Fruit fly (Drosophila melanogaster) whole organism, prepupa: ENCODE data around the gene CG43064.

ENCODE experiments used
- Blimp-1 ChIP-seq: fragments of 200-800 bp; sonication (Bioruptor generic); optimal IDR thresholded peaks from 3 replicates; lab custom pipeline; 2017; ENCODE audit warnings: missing biosample characterization, missing genetic modification characterization, mild to moderate bottlenecking, moderate library complexity, missing genetic modification reagents
- CG10631 ChIP-seq: fragments of 200-800 bp; sonication (Bioruptor generic); optimal IDR thresholded peaks from 2 replicates; lab custom pipeline; 2016; ENCODE audit warnings: missing biosample characterization, missing genetic modification characterization
- CG11294 ChIP-seq: fragments of 200-800 bp; sonication (Bioruptor generic); IDR thresholded peaks from 2 replicates; pipeline ENCODE4 v1.3.6; 2022; ENCODE audit warnings: missing biosample characterization, missing genetic modification characterization
- CG1621 ChIP-seq: fragments of 200-800 bp; sonication (Bioruptor generic); optimal IDR thresholded peaks from 3 replicates; lab custom pipeline; 2018; ENCODE audit warnings: missing biosample characterization, mild to moderate bottlenecking, missing genetic modification characterization
- CG16779 ChIP-seq: fragments of 200-800 bp; sonication (Bioruptor generic); optimal IDR thresholded peaks from 3 replicates; lab custom pipeline; 2017; ENCODE audit warnings: missing biosample characterization, mild to moderate bottlenecking, missing genetic modification characterization
- CG3032 ChIP-seq: fragments of 200-800 bp; optimal IDR thresholded peaks from 2 replicates; lab custom pipeline; 2019; ENCODE audit warnings: missing biosample characterization, mild to moderate bottlenecking, missing genetic modification characterization, moderate library complexity
- CG31627 ChIP-seq: fragments of 200-800 bp; sonication (Bioruptor generic); optimal IDR thresholded peaks from 3 replicates; lab custom pipeline; 2016; ENCODE audit warnings: missing biosample characterization, missing genetic modification characterization
- CG32006 ChIP-seq: fragments of 200-800 bp; sonication (Bioruptor generic); optimal IDR thresholded peaks from 3 replicates; lab custom pipeline; 2017; ENCODE audit warnings: missing biosample characterization, mild to moderate bottlenecking, missing genetic modification characterization
- CG4318 ChIP-seq: fragments of 200-800 bp; sonication (Bioruptor generic); optimal IDR thresholded peaks from 3 replicates; lab custom pipeline; 2017; ENCODE audit warnings: missing biosample characterization, mild to moderate bottlenecking, missing genetic modification characterization
- CG6163 ChIP-seq: fragments of 200-800 bp; sonication (Bioruptor generic); IDR thresholded peaks from 3 replicates; pipeline ENCODE4 v1.3.6; 2022; ENCODE audit warnings: missing biosample characterization, missing genetic modification characterization
- CG6276 ChIP-seq: fragments of 200-800 bp; sonication (Bioruptor generic); optimal IDR thresholded peaks from 2 replicates; lab custom pipeline; 2017; ENCODE audit warnings: missing biosample characterization, mild to moderate bottlenecking, missing genetic modification characterization
- CG6792 ChIP-seq: fragments of 200-800 bp; sonication (Bioruptor generic); optimal IDR thresholded peaks from 3 replicates; lab custom pipeline; 2016; ENCODE audit warnings: missing biosample characterization, missing genetic modification characterization
- CG6808 ChIP-seq: fragments of 200-800 bp; sonication (Bioruptor generic); optimal IDR thresholded peaks from 3 replicates; lab custom pipeline; 2017; ENCODE audit warnings: missing biosample characterization, missing genetic modification characterization, mild to moderate bottlenecking, moderate library complexity, missing genetic modification reagents
- CG6854 ChIP-seq: fragments of 200-800 bp; sonication (Bioruptor generic); optimal IDR thresholded peaks from 2 replicates; lab custom pipeline; 2017; ENCODE audit warnings: missing biosample characterization, mild to moderate bottlenecking, missing genetic modification characterization
- CG7368 ChIP-seq: fragments of 200-800 bp; sonication (Bioruptor generic); optimal IDR thresholded peaks from 3 replicates; lab custom pipeline; 2016; ENCODE audit warnings: missing biosample characterization, missing genetic modification characterization
- CG8119 ChIP-seq: fragments of 200-800 bp; sonication (Bioruptor generic); IDR thresholded peaks from 3 replicates; pipeline ENCODE4 v1.3.6; 2022; ENCODE audit warnings: missing biosample characterization, missing genetic modification characterization
- CG8319 ChIP-seq: fragments of 200-800 bp; sonication (Bioruptor generic); optimal IDR thresholded peaks from 3 replicates; lab custom pipeline; 2016; ENCODE audit warnings: missing biosample characterization, missing genetic modification characterization
- CG8632 ChIP-seq: fragments of 200-800 bp; sonication (Bioruptor generic); optimal IDR thresholded peaks from 3 replicates; lab custom pipeline; 2016; ENCODE audit warnings: missing biosample characterization, missing genetic modification characterization
- CG9139 ChIP-seq: fragments of 200-800 bp; sonication (Bioruptor generic); optimal IDR thresholded peaks from 3 replicates; lab custom pipeline; 2017; ENCODE audit warnings: missing biosample characterization, mild to moderate bottlenecking, missing genetic modification characterization
- Eip75B ChIP-seq: fragments of 200-800 bp; sonication (Bioruptor generic); optimal IDR thresholded peaks from 3 replicates; lab custom pipeline; 2016; ENCODE audit warnings: missing biosample characterization, missing genetic modification characterization
- Eip78C ChIP-seq: fragments of 200-800 bp; sonication (Bioruptor generic); peaks from one replicate; lab custom pipeline; 2016; ENCODE audit warnings: missing biosample characterization, missing genetic modification characterization
- Gug ChIP-seq: fragments of 200-800 bp; sonication (Bioruptor generic); IDR thresholded peaks from 2 replicates; pipeline ENCODE4 v1.3.6; 2022; ENCODE audit warnings: missing biosample characterization, missing genetic modification characterization
- Hr38 ChIP-seq: sonication (Bioruptor generic); optimal IDR thresholded peaks from 2 replicates; lab custom pipeline; 2016; ENCODE audit warnings: missing biosample characterization, missing genetic modification characterization
- Hr39 ChIP-seq: fragments of 200-800 bp; sonication (Bioruptor generic); optimal IDR thresholded peaks from 2 replicates; lab custom pipeline; 2016; ENCODE audit warnings: missing biosample characterization, missing genetic modification characterization
- Lpt ChIP-seq: fragments of 200-800 bp; sonication (Bioruptor generic); optimal IDR thresholded peaks from 3 replicates; lab custom pipeline; 2016; ENCODE audit warnings: missing biosample characterization, missing genetic modification characterization
- Met ChIP-seq: fragments of 200-800 bp; sonication (Bioruptor generic); optimal IDR thresholded peaks from 3 replicates; lab custom pipeline; 2016; ENCODE audit warnings: missing biosample characterization, missing genetic modification characterization
- Smox ChIP-seq: fragments of 200-800 bp; sonication (Bioruptor generic); optimal IDR thresholded peaks from 3 replicates; lab custom pipeline; 2016; ENCODE audit warnings: missing biosample characterization, missing genetic modification characterization
- Sox102F ChIP-seq: fragments of 200-800 bp; sonication (Bioruptor generic); optimal IDR thresholded peaks from 2 replicates; lab custom pipeline; 2016; ENCODE audit warnings: missing biosample characterization, mild to moderate bottlenecking, missing genetic modification characterization
- Sox14 ChIP-seq: fragments of 200-800 bp; sonication (Bioruptor generic); optimal IDR thresholded peaks from 3 replicates; lab custom pipeline; 2016; ENCODE audit warnings: missing biosample characterization, missing genetic modification characterization
- Sox15 ChIP-seq: fragments of 200-800 bp; sonication (Bioruptor generic); optimal IDR thresholded peaks from 3 replicates; lab custom pipeline; 2016; ENCODE audit warnings: missing biosample characterization, missing genetic modification characterization
- achi ChIP-seq: fragments of 200-800 bp; sonication (Bioruptor generic); optimal IDR thresholded peaks from 3 replicates; lab custom pipeline; 2016; ENCODE audit warnings: missing biosample characterization, missing genetic modification characterization
- acj6 ChIP-seq: fragments of 200-800 bp; sonication (Bioruptor generic); optimal IDR thresholded peaks from 3 replicates; lab custom pipeline; 2016; ENCODE audit warnings: missing biosample characterization, missing genetic modification characterization
- dac ChIP-seq: fragments of 200-800 bp; sonication (Bioruptor generic); optimal IDR thresholded peaks from 2 replicates; lab custom pipeline; 2017; ENCODE audit warnings: missing biosample characterization, mild to moderate bottlenecking, missing genetic modification characterization
- dsx ChIP-seq: fragments of 200-800 bp; optimal IDR thresholded peaks from 3 replicates; lab custom pipeline; 2019; ENCODE audit warnings: missing biosample characterization, mild to moderate bottlenecking, missing genetic modification characterization, moderate library complexity; ENCODE audit not compliant: poor library complexity, severe bottlenecking
- eg ChIP-seq: fragments of 200-800 bp; sonication (Bioruptor generic); IDR thresholded peaks from 3 replicates; pipeline ENCODE4 v1.3.6; 2022; ENCODE audit warnings: missing biosample characterization, missing genetic modification characterization
- fd85E ChIP-seq: fragments of 200-800 bp; sonication (Bioruptor generic); optimal IDR thresholded peaks from 3 replicates; lab custom pipeline; 2016; ENCODE audit warnings: missing biosample characterization, missing genetic modification characterization
- fkh ChIP-seq: fragments of 200-800 bp; sonication (Bioruptor generic); optimal IDR thresholded peaks from 3 replicates; lab custom pipeline; 2017; ENCODE audit warnings: missing biosample characterization, mild to moderate bottlenecking, missing genetic modification characterization, moderate library complexity
- lz ChIP-seq: fragments of 200-800 bp; sonication (Bioruptor generic); optimal IDR thresholded peaks from 3 replicates; lab custom pipeline; 2016; ENCODE audit warnings: missing biosample characterization, missing genetic modification characterization
- net ChIP-seq: fragments of 200-800 bp; sonication (Bioruptor generic); optimal IDR thresholded peaks from 3 replicates; lab custom pipeline; 2016; ENCODE audit warnings: missing biosample characterization, missing genetic modification characterization
- pdm3 ChIP-seq: fragments of 200-800 bp; sonication (Bioruptor generic); optimal IDR thresholded peaks from 3 replicates; lab custom pipeline; 2016; ENCODE audit warnings: missing biosample characterization, missing genetic modification characterization
- salr ChIP-seq, 2 experiments: fragments of 200-800 bp; sonication (Bioruptor generic); optimal IDR thresholded peaks; 3 replicates each; lab custom pipeline; 2016 to 2018; ENCODE audit warnings: missing biosample characterization in 2 of 2, missing genetic modification characterization in 2 of 2, mild to moderate bottlenecking in 1 of 2
- spab ChIP-seq: fragments of 200-800 bp; sonication (Bioruptor generic); optimal IDR thresholded peaks from 2 replicates; lab custom pipeline; 2017; ENCODE audit warnings: missing biosample characterization, mild to moderate bottlenecking, missing genetic modification characterization, missing genetic modification reagents
- ss ChIP-seq, 2 experiments: fragments of 200-800 bp; sonication (Bioruptor generic); optimal IDR thresholded peaks; 2 replicates in 1 of 2; 3 replicates in 1 of 2; lab custom pipeline; 2017 to 2018; ENCODE audit warnings: mild to moderate bottlenecking in 2 of 2, missing biosample characterization in 2 of 2, missing genetic modification characterization in 2 of 2, moderate library complexity in 1 of 2
- svp ChIP-seq: fragments of 200-800 bp; sonication (Bioruptor generic); peaks from one replicate; lab custom pipeline; 2016; ENCODE audit warnings: missing biosample characterization, missing genetic modification characterization
- topi ChIP-seq: fragments of 200-800 bp; sonication (Bioruptor generic); optimal IDR thresholded peaks from 3 replicates; lab custom pipeline; 2016; ENCODE audit warnings: missing biosample characterization, missing genetic modification characterization
- vri ChIP-seq: fragments of 200-800 bp; sonication (Bioruptor generic); optimal IDR thresholded peaks from 3 replicates; lab custom pipeline; 2016; ENCODE audit warnings: missing biosample characterization, mild to moderate bottlenecking, missing genetic modification characterization

The CG43064 gene

dm6 chr3L:11822446-11823334 lies 13.8 kb downstream of the CG43064 start, which contains the start of gene RpL10Ab (continued):
- TF ChIP-seq CG16779 (no peak), fd85E (GFP tag; lab: Kevin White, UChicago) (no peak), Hr38 (GFP tag; lab: Kevin White, UChicago) (no peak), CG8632 (GFP tag; lab: Kevin White, UChicago) (peak; percentile 34), net (peak; percentile 58), eg (GFP tag; lab: Robert Waterston, UW) (peak; percentile 71), CG1621 (tag; lab: Kevin White, UChicago) (peak; percentile 2), Lpt (GFP tag; lab: Kevin White, UChicago) (peak; percentile 74), dac (peak; percentile 26), CG32006 (GFP tag; lab: Kevin White, UChicago) (no peak), CG8119 (GFP tag; lab: Robert Waterston, UW) (peak; percentile 48; the same call in 1 of the 3 replicates), Sox15 (GFP tag; lab: Kevin White, UChicago) (peak; percentile 22), CG6808 (GFP tag; lab: Kevin White, UChicago) (peak; percentile 47), dsx (no peak), CG6854 (GFP tag; lab: Kevin White, UChicago) (peak; percentile 68), CG6276 (no peak), CG8319 (GFP tag; lab: Kevin White, UChicago) (peak; percentile 24), CG6792 (GFP tag; lab: Kevin White, UChicago) (peak; percentile 39), salr (GFP tag; optimal IDR thresholded peaks at IDR 0.05; lab: Kevin White, UChicago) (peak in 1 of 2 experiments; percentile 55), CG4318 (GFP tag; lab: Kevin White, UChicago) (no peak), Gug (GFP tag; lab: Robert Waterston, UW) (0 out of 2 replicates have a peak, but pooled peaks have one; percentile 52), CG9139 (peak; percentile 18), pdm3 (GFP tag; lab: Kevin White, UChicago) (no peak), Eip75B (GFP tag; lab: Kevin White, UChicago) (peak; percentile 51), Sox102F (GFP tag; lab: Kevin White, UChicago) (no peak), fkh (GFP tag; lab: Kevin White, UChicago) (peak; percentile 8), CG31627 (peak; percentile 45), lz (GFP tag; lab: Kevin White, UChicago) (peak; percentile 60), CG3032 (peak; percentile 35), Met (GFP tag; lab: Kevin White, UChicago) (peak; percentile 50), ss (GFP tag; optimal IDR thresholded peaks at IDR 0.05; lab: Kevin White, UChicago) (peak; percentile 25 to 51), Smox (GFP tag; lab: Kevin White, UChicago) (peak; percentile 5), achi (GFP tag; lab: Kevin White, UChicago) (peak; percentile 27), CG7368 (GFP tag; lab: Kevin White, UChicago) (peak; percentile 13), Sox14 (GFP tag; lab: Kevin White, UChicago) (peak; percentile 11), spab (GFP tag; lab: Kevin White, UChicago) (peak; percentile 9), Hr39 (GFP tag; lab: Kevin White, UChicago) (peak; percentile 51)
- TF ChIP-seq, all 60 proteins: peak for 44

dm6 chr3L:11821723-11822445 lies 14.6 kb downstream of the CG43064 start, which contains the start of the genes CG11597 and CG5946:
Gene CG11597 (minus strand): TSS chr3L:11822275.
Gene CG5946 (minus strand): TSS chr3L:11822275.
- TF ChIP-seq svp (GFP tag; lab: Kevin White, UChicago), result no peak
- peak; percentile 19 for TF ChIP-seq CG31627
- no peak for TF ChIP-seq CG9139
- no peak for TF ChIP-seq Eip75B (GFP tag; lab: Kevin White, UChicago)
- TF ChIP-seq Smox (GFP tag; lab: Kevin White, UChicago), result no peak
- TF ChIP-seq CG6163, result no peak; the same call in 1 of the 3 replicates
- TF ChIP-seq CG11294 (GFP tag; lab: Robert Waterston, UW), result no peak
- peak; percentile 62 for TF ChIP-seq Blimp-1 (GFP tag; lab: Kevin White, UChicago)
- TF ChIP-seq pdm3 (GFP tag; lab: Kevin White, UChicago), result no peak
- TF ChIP-seq fkh (GFP tag; lab: Kevin White, UChicago), result no peak
- no peak for TF ChIP-seq CG32006 (GFP tag; lab: Kevin White, UChicago)
- no peak for TF ChIP-seq topi (GFP tag; lab: Kevin White, UChicago)
- TF ChIP-seq acj6, result no peak
- no peak for TF ChIP-seq spab (GFP tag; lab: Kevin White, UChicago)
- TF ChIP-seq Eip78C (GFP tag; lab: Kevin White, UChicago), result peak; percentile 45
- TF ChIP-seq Sox14 (GFP tag; lab: Kevin White, UChicago), result peak; percentile 31
- TF ChIP-seq dac, result no peak
- TF ChIP-seq CG10631 (GFP tag; lab: Kevin White, UChicago), result no peak
- TF ChIP-seq CG6276, result peak; percentile 46
- no peak for TF ChIP-seq vri (GFP tag; lab: Kevin White, UChicago)
- no peak for TF ChIP-seq Hr38 (GFP tag; lab: Kevin White, UChicago)
